Fruit fly (Drosophila melanogaster) whole organism, embryonic: ENCODE results near the gene RabX4.
A peak's percentile ranks its signal among the peaks of the same experiment; 100 is the strongest.

ENCODE experiments used
- B-H1 ChIP-seq: fragments of 200-800 bp; sonication (Bioruptor generic); IDR thresholded peaks from 3 replicates; pipeline ENCODE4 v1.3.6; 2022; ENCODE audit warnings: missing biosample characterization, missing genetic modification characterization
- CG10366 ChIP-seq: fragments of 200-800 bp; sonication (Bioruptor generic); IDR thresholded peaks from 2 replicates; pipeline ENCODE4 v1.3.6; 2022; ENCODE audit warnings: missing biosample characterization, missing genetic modification characterization
- CG1832 ChIP-seq: fragments of 200-800 bp; sonication (Bioruptor generic); optimal IDR thresholded peaks from 2 replicates; lab custom pipeline; 2017; ENCODE audit warnings: missing biosample characterization, mild to moderate bottlenecking, missing genetic modification characterization, inconsistent platforms
- CG18476 ChIP-seq: fragments of 200-800 bp; sonication (Bioruptor generic); optimal IDR thresholded peaks from 2 replicates; lab custom pipeline; 2016; ENCODE audit warnings: missing biosample characterization, mild to moderate bottlenecking, missing genetic modification characterization
- CG2202 ChIP-seq: fragments of 200-800 bp; sonication (Bioruptor generic); optimal IDR thresholded peaks from 2 replicates; lab custom pipeline; 2018; ENCODE audit warnings: missing biosample characterization, mild to moderate bottlenecking, missing genetic modification characterization
- CG2889 ChIP-seq: fragments of 200-800 bp; sonication (Bioruptor generic); IDR thresholded peaks from 3 replicates; pipeline ENCODE4 v1.3.6; 2022; ENCODE audit warnings: missing biosample characterization, missing genetic modification characterization
- CG30020 ChIP-seq: fragments of 200-800 bp; optimal IDR thresholded peaks from 2 replicates; lab custom pipeline; 2019; ENCODE audit warnings: missing biosample characterization, mild to moderate bottlenecking, missing genetic modification characterization, moderate library complexity
- CG3163 ChIP-seq: fragments of 200-800 bp; sonication (Bioruptor generic); optimal IDR thresholded peaks from 3 replicates; lab custom pipeline; 2016; ENCODE audit warnings: missing biosample characterization, missing genetic modification characterization
- CG6791 ChIP-seq: fragments of 200-800 bp; sonication (Bioruptor generic); IDR thresholded peaks from 3 replicates; pipeline ENCODE4 v1.3.6; 2022; ENCODE audit warnings: missing biosample characterization, missing genetic modification characterization; ENCODE audit not compliant: partially characterized antibody
- CG8089 ChIP-seq: fragments of 200-800 bp; sonication (Bioruptor generic); optimal IDR thresholded peaks from 3 replicates; lab custom pipeline; 2016; ENCODE audit warnings: missing biosample characterization, missing genetic modification characterization
- CG8944 ChIP-seq: fragments of 200-800 bp; sonication (Bioruptor generic); optimal IDR thresholded peaks from 3 replicates; lab custom pipeline; 2016; ENCODE audit warnings: missing biosample characterization, missing genetic modification characterization
- CHES-1-like ChIP-seq: fragments of 200-800 bp; sonication (Bioruptor generic); optimal IDR thresholded peaks from 2 replicates; lab custom pipeline; 2016; ENCODE audit warnings: missing biosample characterization, missing genetic modification characterization
- D19B ChIP-seq: fragments of 200-800 bp; sonication (Bioruptor generic); optimal IDR thresholded peaks from 2 replicates; lab custom pipeline; 2017; ENCODE audit warnings: missing biosample characterization, mild to moderate bottlenecking, missing genetic modification characterization
- Dek ChIP-seq: fragments of 200-800 bp; sonication (Bioruptor generic); optimal IDR thresholded peaks from 3 replicates; lab custom pipeline; 2019; ENCODE audit warnings: missing biosample characterization, mild to moderate bottlenecking, missing genetic modification characterization, moderate library complexity
- Ets65A ChIP-seq: fragments of 200-800 bp; sonication (Bioruptor generic); peaks from one replicate; lab custom pipeline; 2016; ENCODE audit warnings: missing biosample characterization, missing genetic modification characterization
- HLH3B ChIP-seq: fragments of 200-800 bp; sonication (Bioruptor generic); IDR thresholded peaks from 2 replicates; pipeline ENCODE4 v1.3.6; 2022; ENCODE audit warnings: missing biosample characterization, missing genetic modification characterization
- HLH54F ChIP-seq: fragments of 200-800 bp; sonication (Bioruptor generic); optimal IDR thresholded peaks from 3 replicates; lab custom pipeline; 2016; ENCODE audit warnings: missing biosample characterization, missing genetic modification characterization
- Hey ChIP-seq: fragments of 200-800 bp; sonication (Bioruptor generic); optimal IDR thresholded peaks from 3 replicates; lab custom pipeline; 2018; ENCODE audit warnings: missing biosample characterization, mild to moderate bottlenecking, missing genetic modification characterization
- Hr51 ChIP-seq, 2 experiments: fragments of 200-800 bp; sonication (Bioruptor generic); optimal IDR thresholded peaks; 2 replicates in 1 of 2; 3 replicates in 1 of 2; lab custom pipeline; 2016 to 2018; ENCODE audit warnings: missing biosample characterization in 2 of 2, missing genetic modification characterization in 2 of 2, mild to moderate bottlenecking in 1 of 2, moderate library complexity in 1 of 2
- MESR4 ChIP-seq: fragments of 200-800 bp; sonication (Bioruptor generic); optimal IDR thresholded peaks from 2 replicates; lab custom pipeline; 2018; ENCODE audit warnings: missing biosample characterization, mild to moderate bottlenecking, missing genetic modification characterization, moderate library complexity
- Mad ChIP-seq: fragments of 200-800 bp; sonication (Bioruptor generic); optimal IDR thresholded peaks from 2 replicates; lab custom pipeline; 2016; ENCODE audit warnings: missing biosample characterization, missing genetic modification characterization
- Mrtf ChIP-seq: fragments of 200-800 bp; sonication (Bioruptor generic); IDR thresholded peaks from 3 replicates; pipeline ENCODE4 v1.3.6; 2022; ENCODE audit warnings: missing biosample characterization, missing genetic modification characterization
- Nf-YA ChIP-seq: fragments of 200-800 bp; sonication (Bioruptor generic); IDR thresholded peaks from 2 replicates; pipeline ENCODE4 v1.3.6; 2022; ENCODE audit warnings: missing biosample characterization, missing genetic modification characterization
- Rx ChIP-seq: fragments of 200-800 bp; sonication (Bioruptor generic); IDR thresholded peaks from 2 replicates; pipeline ENCODE4 v1.3.6; 2022; ENCODE audit warnings: missing biosample characterization, missing genetic modification characterization
- Scr ChIP-seq: fragments of 200-800 bp; sonication (Bioruptor generic); IDR thresholded peaks from 2 replicates; pipeline ENCODE4 v1.3.6; 2022; ENCODE audit warnings: missing biosample characterization, missing genetic modification characterization; ENCODE audit not compliant: partially characterized antibody
- Sox100B ChIP-seq: fragments of 200-800 bp; sonication (Bioruptor generic); optimal IDR thresholded peaks from 3 replicates; lab custom pipeline; 2018; ENCODE audit warnings: missing biosample characterization, mild to moderate bottlenecking, missing genetic modification characterization
- Trl ChIP-seq, 3 experiments: fragments of >200 bp in 2 of 3; fragments of 200-800 bp in 1 of 3; sonication (Bioruptor generic) in 1 of 3; optimal IDR thresholded peaks; 2 replicates in 1 of 3; 3 replicates in 2 of 3; lab custom pipeline; 2016 to 2017; ENCODE audit warnings: missing biosample characterization in 1 of 3, missing genetic modification characterization in 1 of 3
- Usf ChIP-seq: fragments of 200-800 bp; sonication (Bioruptor generic); optimal IDR thresholded peaks from 2 replicates; lab custom pipeline; 2017; ENCODE audit warnings: missing genotype, missing biosample characterization, missing genetic modification characterization
- Xbp1 ChIP-seq: fragments of 200-800 bp; sonication (Bioruptor generic); optimal IDR thresholded peaks from 3 replicates; lab custom pipeline; 2016; ENCODE audit warnings: missing biosample characterization, mild to moderate bottlenecking, missing genetic modification characterization
- YL-1 ChIP-seq: fragments of 200-800 bp; sonication (Bioruptor generic); optimal IDR thresholded peaks from 3 replicates; lab custom pipeline; 2017; ENCODE audit warnings: missing biosample characterization, mild to moderate bottlenecking, missing genetic modification characterization
- abd-A ChIP-seq: fragments of 200-800 bp; sonication (Bioruptor generic); optimal IDR thresholded peaks from 3 replicates; lab custom pipeline; 2019; ENCODE audit warnings: missing biosample characterization, mild to moderate bottlenecking, missing genetic modification characterization, moderate library complexity
- bsh ChIP-seq, 2 experiments: fragments of 200-800 bp; sonication (Bioruptor generic); optimal IDR thresholded peaks; 2 replicates each; lab custom pipeline; 2017 to 2018; ENCODE audit warnings: mild to moderate bottlenecking in 2 of 2, missing biosample characterization in 2 of 2, missing genetic modification characterization in 2 of 2, moderate library complexity in 1 of 2
- cwo ChIP-seq: fragments of 200-800 bp; sonication (Bioruptor generic); optimal IDR thresholded peaks from 3 replicates; lab custom pipeline; 2017; ENCODE audit warnings: missing biosample characterization, missing genetic modification characterization, mild to moderate bottlenecking, moderate library complexity, missing genetic modification reagents
- eyg ChIP-seq: fragments of 200-800 bp; sonication (Bioruptor generic); optimal IDR thresholded peaks from 3 replicates; lab custom pipeline; 2016; ENCODE audit warnings: missing biosample characterization, missing genetic modification characterization
- fu2 ChIP-seq: fragments of 200-800 bp; sonication (Bioruptor generic); optimal IDR thresholded peaks from 2 replicates; lab custom pipeline; 2016; ENCODE audit warnings: missing biosample characterization, missing genetic modification characterization
- hb ChIP-seq: fragments of 200-800 bp; sonication (Bioruptor generic); IDR thresholded peaks from 3 replicates; pipeline ENCODE4 v1.3.6; 2022; ENCODE audit warnings: missing biosample characterization, missing genetic modification characterization; ENCODE audit not compliant: partially characterized antibody
- inv ChIP-seq: fragments of 200-800 bp; sonication (Bioruptor generic); IDR thresholded peaks from 2 replicates; pipeline ENCODE4 v1.3.6; 2022; ENCODE audit warnings: missing biosample characterization, missing genetic modification characterization; ENCODE audit not compliant: partially characterized antibody
- lab ChIP-seq: fragments of 200-800 bp; sonication (Bioruptor generic); optimal IDR thresholded peaks from 3 replicates; lab custom pipeline; 2017; ENCODE audit warnings: missing biosample characterization, missing genetic modification characterization, mild to moderate bottlenecking, moderate library complexity, missing genetic modification reagents
- peb ChIP-seq: fragments of 200-800 bp; sonication (Bioruptor generic); IDR thresholded peaks from 2 replicates; pipeline ENCODE4 v1.3.6; 2022; ENCODE audit warnings: missing biosample characterization, missing genetic modification characterization
- pum ChIP-seq: fragments of 200-800 bp; sonication (Bioruptor generic); optimal IDR thresholded peaks from 2 replicates; lab custom pipeline; 2016; ENCODE audit warnings: missing biosample characterization, missing genetic modification characterization
- scrt ChIP-seq: fragments of 200-800 bp; sonication (Bioruptor generic); optimal IDR thresholded peaks from 2 replicates; lab custom pipeline; 2018; ENCODE audit warnings: missing biosample characterization, mild to moderate bottlenecking, missing genetic modification characterization, moderate library complexity
- sens-2 ChIP-seq: fragments of 200-800 bp; sonication (Bioruptor generic); IDR thresholded peaks from 2 replicates; pipeline ENCODE4 v1.3.6; 2022; ENCODE audit warnings: missing biosample characterization, missing genetic modification characterization
- slou ChIP-seq: fragments of 200-800 bp; sonication (Bioruptor generic); optimal IDR thresholded peaks from 3 replicates; lab custom pipeline; 2016; ENCODE audit warnings: missing biosample characterization, missing genetic modification characterization
- sna ChIP-seq: fragments of 200-800 bp; sonication (Bioruptor generic); IDR thresholded peaks from 2 replicates; pipeline ENCODE4 v1.3.6; 2022; ENCODE audit warnings: missing biosample characterization, missing genetic modification characterization; ENCODE audit not compliant: partially characterized antibody
- sqz ChIP-seq: fragments of 200-800 bp; sonication (Bioruptor generic); optimal IDR thresholded peaks from 3 replicates; lab custom pipeline; 2018; ENCODE audit warnings: missing biosample characterization, mild to moderate bottlenecking, missing genetic modification characterization
- sr ChIP-seq: fragments of 200-800 bp; sonication (Bioruptor generic); IDR thresholded peaks from 3 replicates; pipeline ENCODE4 v1.3.6; 2022; ENCODE audit warnings: missing biosample characterization, missing genetic modification characterization
- ttk ChIP-seq: fragments of 200-800 bp; sonication (Bioruptor generic); IDR thresholded peaks from 2 replicates; pipeline ENCODE4 v2.1.2; 2022; ENCODE audit warnings: missing biosample characterization, missing genetic modification characterization
- tup ChIP-seq: fragments of 200-800 bp; sonication (Bioruptor generic); optimal IDR thresholded peaks from 2 replicates; lab custom pipeline; 2016; ENCODE audit warnings: missing biosample characterization, mild to moderate bottlenecking, missing genetic modification characterization, moderate library complexity

RabX4 gene

dm6 chr3R:24810844-24811625 lies 17.2 kb downstream of the RabX4 start (continued):
- TF ChIP-seq Trl (optimal IDR thresholded peaks at IDR 0.05; lab: Kevin White, UChicago), result no peak
- TF ChIP-seq Trl (GFP tag; optimal IDR thresholded peaks at IDR 0.05; lab: Kevin White, UChicago), result peak; percentile 74
- peak; percentile 71; the same call in 1 of the 2 replicates for TF ChIP-seq sens-2 (GFP tag; lab: Robert Waterston, UW)
- TF ChIP-seq Mad (GFP tag; lab: Kevin White, UChicago), result peak; percentile 86
- no peak for TF ChIP-seq hb
- TF ChIP-seq cwo, result peak; percentile 85
- peak; percentile 59 for TF ChIP-seq Hey (tag; lab: Kevin White, UChicago)
- peak; percentile 92 for TF ChIP-seq HLH54F
- no peak for TF ChIP-seq abd-A (tag; lab: Kevin White, UChicago)
- peak; percentile 91 for TF ChIP-seq Xbp1 (GFP tag; lab: Kevin White, UChicago)
- peak; percentile 82 for TF ChIP-seq Nf-YA (GFP tag; lab: Robert Waterston, UW)
- peak; percentile 47 for TF ChIP-seq slou
- TF ChIP-seq CG2889 (GFP tag; lab: Robert Waterston, UW), result peak; percentile 78; the same call in 2 of the 3 replicates
- TF ChIP-seq eyg (GFP tag; lab: Kevin White, UChicago), result peak; percentile 64
- peak; percentile 78 for TF ChIP-seq CG8944 (GFP tag; lab: Kevin White, UChicago)
- peak; percentile 60 for TF ChIP-seq Usf (GFP tag; lab: Kevin White, UChicago)
- TF ChIP-seq fu2 (GFP tag; lab: Kevin White, UChicago), result peak; percentile 84
- peak; percentile 83 for TF ChIP-seq scrt (GFP tag; lab: Kevin White, UChicago)
- TF ChIP-seq Scr (GFP tag; lab: Robert Waterston, UW), result no peak
- TF ChIP-seq CG1832, result no peak
- peak; percentile 87 for TF ChIP-seq B-H1
- TF ChIP-seq ttk (GFP tag; lab: Robert Waterston, UW), result peak; percentile 77
- TF ChIP-seq CG2202 (tag; lab: Kevin White, UChicago), result peak; percentile 54
- peak; percentile 72; the same call in 2 of the 3 replicates for TF ChIP-seq sr
- TF ChIP-seq inv, result no peak
- peak; percentile 76 to 90 for TF ChIP-seq Hr51 (GFP tag; optimal IDR thresholded peaks at IDR 0.05; lab: Kevin White, UChicago)
- peak; percentile 89 for TF ChIP-seq HLH3B (GFP tag; lab: Robert Waterston, UW)
- TF ChIP-seq Sox100B (GFP tag; lab: Kevin White, UChicago), result peak; percentile 81
- peak; percentile 75 for TF ChIP-seq peb (GFP tag; lab: Robert Waterston, UW)
- peak; percentile 43 for TF ChIP-seq sqz (GFP tag; lab: Kevin White, UChicago)
- peak; percentile 97 for TF ChIP-seq Ets65A
- peak; percentile 79 for TF ChIP-seq Rx (GFP tag; lab: Robert Waterston, UW)
- TF ChIP-seq CG10366 (GFP tag; lab: Robert Waterston, UW), result peak; percentile 89
- TF ChIP-seq Dek (tag; lab: Kevin White, UChicago), result peak; percentile 87
- TF ChIP-seq CG6791, result no peak
- peak; percentile 83 for TF ChIP-seq CG18476 (GFP tag; lab: Kevin White, UChicago)
- TF ChIP-seq CHES-1-like (GFP tag; lab: Kevin White, UChicago), result peak; percentile 82
- TF ChIP-seq CG30020, result peak; percentile 41
- peak; percentile 89 for TF ChIP-seq Mrtf
- TF ChIP-seq CG8089, result peak; percentile 74
- TF ChIP-seq YL-1, result peak; percentile 35
- no peak for TF ChIP-seq sna (GFP tag; lab: Robert Waterston, UW)
- TF ChIP-seq tup, result peak; percentile 80
- TF ChIP-seq pum, result peak; percentile 67
- peak; percentile 95 for TF ChIP-seq lab (GFP tag; lab: Kevin White, UChicago)
- peak; percentile 44 for TF ChIP-seq MESR4 (GFP tag; lab: Kevin White, UChicago)
- TF ChIP-seq bsh (GFP tag; optimal IDR thresholded peaks at IDR 0.05; lab: Kevin White, UChicago), result peak; percentile 84 to 90
- peak; percentile 61 for TF ChIP-seq CG3163 (GFP tag; lab: Kevin White, UChicago)
- TF ChIP-seq D19B (GFP tag; lab: Kevin White, UChicago), result peak; percentile 73
